Worm (Caenorhabditis elegans) whole organism, L4/young adult: ENCODE measurements around the gene drl-1.

Experiments
- W03F9.2 ChIP-seq: fragments of 150-350 bp; optimal IDR thresholded peaks from 2 replicates; lab custom pipeline; 2014; ENCODE audit warnings: missing biosample characterization, missing genetic modification characterization
- dao-5 ChIP-seq: sonication (generic microtip); optimal IDR thresholded peaks from 2 replicates; lab custom pipeline; 2016; ENCODE audit warnings: missing genotype, missing genetic modification characterization, moderate library complexity, missing compliant biosample characterization
- him-1 ChIP-seq: sonication (generic microtip); optimal IDR thresholded peaks from 2 replicates; lab custom pipeline; 2016; ENCODE audit warnings: missing genotype, missing genetic modification reagents, missing genetic modification characterization, missing compliant biosample characterization

DNA sequence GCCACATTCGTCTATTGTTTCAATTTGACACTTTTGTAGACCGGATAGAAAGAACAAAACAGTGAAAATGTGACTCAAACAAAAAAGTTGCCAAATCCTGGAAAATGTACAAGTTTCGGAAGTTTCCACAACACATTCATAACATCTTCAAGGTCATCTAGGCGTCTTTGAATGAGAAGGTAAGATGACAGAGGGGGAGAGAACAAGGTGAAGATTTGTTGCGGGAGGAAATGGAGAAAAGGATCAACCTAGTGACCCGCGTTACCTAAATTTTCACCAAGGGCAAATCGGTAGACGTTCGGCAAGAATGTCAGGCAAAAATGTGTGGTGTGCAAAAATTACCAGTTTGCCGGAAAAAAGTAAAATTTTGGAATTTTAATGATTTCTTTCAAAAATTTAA, 52.9 kb downstream of the drl-1 start:
- TF ChIP-seq him-1 (tag; lab: Kevin White, UChicago), result no peak
- TF ChIP-seq W03F9.2, result no peak
- TF ChIP-seq dao-5 (tag; lab: Kevin White, UChicago), result no peak
